Worm (Caenorhabditis elegans): ENCODE measurements around the gene cyp-33C2.

Gene cyp-33C2

DNA sequence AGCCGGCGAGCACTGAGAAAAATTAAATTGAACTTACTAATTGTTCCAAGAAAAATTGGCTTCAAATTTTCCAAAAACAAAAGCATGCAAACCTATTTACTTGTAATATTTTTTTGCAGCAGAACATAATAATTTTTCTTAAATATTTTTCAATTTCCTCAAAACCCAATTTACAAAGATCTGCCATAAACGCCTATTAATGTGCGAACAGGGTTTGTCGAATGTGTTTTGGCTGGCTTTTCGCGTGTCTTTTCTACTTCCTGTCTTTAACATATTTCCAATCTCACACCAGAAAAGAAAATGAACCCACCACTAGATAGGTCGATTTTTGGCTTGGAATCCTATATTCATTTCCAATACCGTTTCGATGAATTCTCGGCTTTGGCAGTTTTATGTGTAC is 8.0 kb upstream of the cyp-33C2 start, which contains the start of gene C45H4.18:
Gene C45H4.18 (plus strand): TSS at position 301 of the 400 bp plus-strand sequence.
- no peak for TF ChIP-seq med-1 (GFP tag; optimal IDR thresholded peaks at IDR 0.05; ENCODE audit: insufficient read depth)
- TF ChIP-seq flt-1 (GFP tag; IDR thresholded peaks at IDR 0.05) = no peak
- TF ChIP-seq ztf-29 (GFP tag; IDR thresholded peaks at IDR 0.05) = no peak
- no peak for TF ChIP-seq T22C8.4 (GFP tag; IDR thresholded peaks at IDR 0.05)
- TF ChIP-seq cog-1 (tag; optimal IDR thresholded peaks at IDR 0.05) = no peak

DNA sequence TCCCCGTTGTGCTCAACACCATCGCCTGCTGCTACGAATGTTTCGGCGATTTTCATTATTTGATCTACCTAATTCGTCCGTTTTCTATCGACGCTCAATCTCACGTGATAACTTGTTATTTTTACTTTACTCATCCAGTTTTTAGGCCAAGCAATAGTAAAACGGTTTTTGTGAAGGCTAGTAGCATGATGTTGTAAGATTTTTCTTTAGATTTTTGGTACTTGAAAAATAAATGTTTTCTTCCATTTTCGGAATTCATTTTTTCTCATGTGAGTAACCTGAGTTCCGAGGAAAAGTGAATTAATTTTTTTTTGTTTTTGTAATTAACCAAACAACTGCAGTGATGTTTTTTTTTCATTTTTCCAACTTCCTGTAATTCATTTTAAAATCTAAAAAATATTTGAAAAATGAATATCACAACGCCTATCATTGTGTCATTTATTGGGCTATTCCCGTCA is 6.0 kb upstream of the cyp-33C2 start, which contains the start of gene srbc-17:
Gene srbc-17 (plus strand): TSS at position 408 of the 458 bp plus-strand sequence.
- no peak for TF ChIP-seq tab-1 (GFP tag; IDR thresholded peaks at IDR 0.05)
- no peak for TF ChIP-seq ref-1 (GFP tag; conservative IDR thresholded peaks at IDR 0.05)
- TF ChIP-seq T22C8.4 (GFP tag; IDR thresholded peaks at IDR 0.05) = no peak
- TF ChIP-seq med-1 (GFP tag; optimal IDR thresholded peaks at IDR 0.05; ENCODE audit: insufficient read depth) = no peak
- no peak for TF ChIP-seq klf-2 (GFP tag; conservative IDR thresholded peaks at IDR 0.05)
- TF ChIP-seq ztf-29 (GFP tag; IDR thresholded peaks at IDR 0.05) = no peak
- no peak for TF ChIP-seq cog-1 (tag; optimal IDR thresholded peaks at IDR 0.05)
- TF ChIP-seq ztf-23 (GFP tag; IDR thresholded peaks at IDR 0.05) = no peak
- TF ChIP-seq flt-1 (GFP tag; IDR thresholded peaks at IDR 0.05) = no peak

DNA sequence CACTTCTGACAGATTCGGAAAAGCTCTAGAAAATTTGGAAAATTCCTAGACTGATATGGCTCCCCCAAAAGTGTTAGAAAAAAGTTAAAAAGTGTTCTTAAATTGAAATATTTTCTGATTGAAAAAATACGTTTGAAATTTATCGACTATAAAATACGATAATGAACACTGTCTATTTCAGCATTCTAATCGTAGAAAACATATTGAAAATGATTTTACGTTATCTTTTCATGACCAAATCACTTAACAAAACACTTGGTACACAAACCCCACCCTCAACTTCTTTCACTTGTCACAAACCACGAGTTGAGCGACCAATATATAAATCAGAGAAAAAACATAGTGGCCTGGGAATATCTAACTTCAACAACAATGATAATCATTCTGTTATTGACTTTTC is 4.1 kb upstream of the cyp-33C2 start, which contains the start of gene cyp-33C1:
Gene cyp-33C1 (plus strand): TSS at position 301 of the 400 bp plus-strand sequence.
- TF ChIP-seq ref-1 (GFP tag; conservative IDR thresholded peaks at IDR 0.05) (no peak), klf-2 (GFP tag; conservative IDR thresholded peaks at IDR 0.05) (no peak), cog-1 (tag; optimal IDR thresholded peaks at IDR 0.05) (no peak), med-1 (GFP tag; optimal IDR thresholded peaks at IDR 0.05; ENCODE audit: insufficient read depth) (no peak), ztf-29 (GFP tag; IDR thresholded peaks at IDR 0.05) (no peak), tab-1 (GFP tag; IDR thresholded peaks at IDR 0.05) (no peak), ztf-23 (GFP tag; IDR thresholded peaks at IDR 0.05) (no peak), T22C8.4 (GFP tag; IDR thresholded peaks at IDR 0.05) (no peak), flt-1 (GFP tag; IDR thresholded peaks at IDR 0.05) (no peak)

DNA sequence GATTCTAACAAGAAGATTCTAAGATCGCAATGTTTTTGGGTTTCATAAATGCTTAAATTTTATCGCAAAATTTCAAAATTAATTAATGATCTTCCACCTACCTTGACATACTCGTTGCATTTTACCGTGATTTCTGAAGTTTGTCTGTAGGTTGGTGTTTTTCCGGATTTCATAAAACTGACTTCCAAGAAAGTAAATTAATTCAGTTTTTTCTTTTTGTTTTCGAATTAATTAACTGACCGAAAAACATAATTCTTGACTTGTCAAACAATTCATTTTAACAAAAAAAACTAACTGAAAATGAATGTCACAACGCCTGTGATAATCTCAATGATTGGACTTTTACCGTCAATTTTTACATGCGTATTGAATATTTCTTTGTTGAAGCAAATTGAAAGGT is 1.6 kb upstream of the cyp-33C2 start, which contains the start of gene srbc-16:
Gene srbc-16 (plus strand): TSS at position 301 of the 400 bp plus-strand sequence.
- TF ChIP-seq T22C8.4 (GFP tag; IDR thresholded peaks at IDR 0.05) (no peak), tab-1 (GFP tag; IDR thresholded peaks at IDR 0.05) (no peak), flt-1 (GFP tag; IDR thresholded peaks at IDR 0.05) (no peak), ztf-29 (GFP tag; IDR thresholded peaks at IDR 0.05) (no peak), ztf-23 (GFP tag; IDR thresholded peaks at IDR 0.05) (no peak), med-1 (GFP tag; optimal IDR thresholded peaks at IDR 0.05; ENCODE audit: insufficient read depth) (no peak), klf-2 (GFP tag; conservative IDR thresholded peaks at IDR 0.05) (no peak), cog-1 (tag; optimal IDR thresholded peaks at IDR 0.05) (no peak), ref-1 (GFP tag; conservative IDR thresholded peaks at IDR 0.05) (no peak)

DNA sequence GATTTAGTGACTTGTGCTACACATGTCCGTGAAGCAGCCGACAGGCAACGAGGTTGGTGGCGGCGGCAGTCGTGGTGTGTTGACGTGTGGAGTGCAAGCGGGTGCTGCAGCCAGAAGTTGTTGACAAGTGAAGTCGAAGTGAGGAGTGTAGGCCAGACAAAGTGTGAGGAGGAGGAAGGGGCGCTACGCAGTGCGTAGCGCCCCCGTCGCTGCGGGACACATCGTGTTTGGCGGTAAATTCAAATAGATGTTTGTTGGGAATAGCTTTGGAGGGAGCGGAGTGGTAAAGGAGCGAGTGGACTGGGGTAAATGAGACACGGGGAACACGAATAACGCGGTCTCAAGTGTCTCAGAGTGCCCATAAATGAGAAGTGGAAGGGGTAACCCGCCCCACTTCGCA is 2.2 kb downstream of the cyp-33C2 start:
- TF ChIP-seq cog-1 (tag; optimal IDR thresholded peaks at IDR 0.05) (no peak), ztf-23 (GFP tag; IDR thresholded peaks at IDR 0.05) (peak; percentile 98)

DNA sequence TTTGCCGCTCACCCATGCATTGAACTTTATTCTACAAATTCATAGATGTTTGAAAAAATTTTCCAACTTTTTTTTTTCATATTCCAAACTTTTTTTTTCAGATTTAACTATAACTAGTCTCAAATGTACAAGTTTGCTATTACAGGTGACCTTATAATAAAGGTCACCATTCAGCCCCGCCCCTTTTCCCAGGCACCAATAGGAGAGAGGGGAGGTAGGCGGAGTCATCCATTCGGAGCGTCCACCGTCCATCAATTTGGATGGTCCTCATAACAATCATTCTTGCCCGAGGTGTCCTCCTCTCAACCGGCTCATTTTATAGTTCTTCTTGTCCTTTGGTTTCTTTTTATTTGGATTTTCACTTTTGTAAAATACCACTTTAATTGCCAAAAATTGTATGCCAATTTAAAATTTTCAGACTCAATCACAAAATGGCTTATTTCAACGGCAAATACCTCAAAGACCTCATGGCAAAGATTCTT is 4.6 kb downstream of the cyp-33C2 start, which contains the start of gene Y5H2B.3:
Gene Y5H2B.3 (plus strand): TSS at position 432 of the 482 bp plus-strand sequence.
- TF ChIP-seq ztf-23 (GFP tag; IDR thresholded peaks at IDR 0.05) (no peak), ref-1 (GFP tag; conservative IDR thresholded peaks at IDR 0.05) (no peak), cog-1 (tag; optimal IDR thresholded peaks at IDR 0.05) (no peak), klf-2 (GFP tag; conservative IDR thresholded peaks at IDR 0.05) (no peak), flt-1 (GFP tag; IDR thresholded peaks at IDR 0.05) (no peak), tab-1 (GFP tag; IDR thresholded peaks at IDR 0.05) (no peak), ztf-29 (GFP tag; IDR thresholded peaks at IDR 0.05) (no peak), med-1 (GFP tag; optimal IDR thresholded peaks at IDR 0.05; ENCODE audit: insufficient read depth) (no peak), T22C8.4 (GFP tag; IDR thresholded peaks at IDR 0.05) (no peak)

DNA sequence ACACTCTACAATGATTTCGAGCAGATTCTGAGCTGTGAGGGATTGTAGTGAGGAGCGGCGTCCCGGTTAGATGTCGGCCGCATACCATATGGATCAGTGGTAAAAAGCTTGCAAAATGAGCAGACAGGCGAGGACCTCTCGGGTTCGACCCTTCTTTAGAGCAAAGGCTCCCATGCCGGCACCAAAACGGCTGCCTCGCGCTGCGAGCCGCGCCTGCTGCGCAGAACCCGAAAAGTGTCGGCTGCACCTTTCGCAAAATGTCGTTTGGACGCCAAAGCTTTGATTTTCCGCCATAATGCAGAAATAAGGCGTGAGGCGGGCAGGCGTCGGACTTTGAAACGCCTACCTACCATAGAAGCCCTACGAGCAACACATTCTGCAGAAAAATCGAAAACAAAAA is 7.1 kb downstream of the cyp-33C2 start:
- TF ChIP-seq ztf-23 (GFP tag; IDR thresholded peaks at IDR 0.05) (no peak), flt-1 (GFP tag; IDR thresholded peaks at IDR 0.05) (no peak), klf-2 (GFP tag; conservative IDR thresholded peaks at IDR 0.05) (no peak), med-1 (GFP tag; optimal IDR thresholded peaks at IDR 0.05; ENCODE audit: insufficient read depth) (no peak), ztf-29 (GFP tag; IDR thresholded peaks at IDR 0.05) (no peak), T22C8.4 (GFP tag; IDR thresholded peaks at IDR 0.05) (no peak), tab-1 (GFP tag; IDR thresholded peaks at IDR 0.05) (no peak), cog-1 (tag; optimal IDR thresholded peaks at IDR 0.05) (no peak)

DNA sequence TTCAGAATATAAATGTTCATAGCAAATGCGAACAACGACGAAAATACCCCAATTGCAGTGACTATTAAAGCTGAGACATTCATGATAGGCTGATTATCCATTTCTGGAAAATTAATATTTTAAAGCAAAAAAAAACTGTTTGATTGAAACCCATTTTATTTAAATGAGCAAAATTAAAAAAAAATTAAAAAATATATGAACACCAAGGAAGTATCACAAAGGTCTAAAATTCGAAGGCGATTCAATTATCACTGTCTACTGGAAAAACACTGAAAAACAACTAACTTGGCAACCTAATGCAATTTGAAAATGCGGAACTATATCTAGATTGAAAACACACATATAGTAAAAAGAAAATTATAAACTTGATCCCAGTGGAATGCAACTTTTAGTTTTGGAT is 7.8 kb downstream of the cyp-33C2 start, which contains the start of gene srbc-42:
Gene srbc-42 (minus strand): TSS at position 101 of the 400 bp plus-strand sequence.
- TF ChIP-seq cog-1 (tag; optimal IDR thresholded peaks at IDR 0.05) (no peak), tab-1 (GFP tag; IDR thresholded peaks at IDR 0.05) (no peak), klf-2 (GFP tag; conservative IDR thresholded peaks at IDR 0.05) (no peak), ztf-23 (GFP tag; IDR thresholded peaks at IDR 0.05) (no peak), flt-1 (GFP tag; IDR thresholded peaks at IDR 0.05) (no peak), T22C8.4 (GFP tag; IDR thresholded peaks at IDR 0.05) (no peak), ref-1 (GFP tag; conservative IDR thresholded peaks at IDR 0.05) (no peak), med-1 (GFP tag; optimal IDR thresholded peaks at IDR 0.05; ENCODE audit: insufficient read depth) (no peak), ztf-29 (GFP tag; IDR thresholded peaks at IDR 0.05) (no peak)

DNA sequence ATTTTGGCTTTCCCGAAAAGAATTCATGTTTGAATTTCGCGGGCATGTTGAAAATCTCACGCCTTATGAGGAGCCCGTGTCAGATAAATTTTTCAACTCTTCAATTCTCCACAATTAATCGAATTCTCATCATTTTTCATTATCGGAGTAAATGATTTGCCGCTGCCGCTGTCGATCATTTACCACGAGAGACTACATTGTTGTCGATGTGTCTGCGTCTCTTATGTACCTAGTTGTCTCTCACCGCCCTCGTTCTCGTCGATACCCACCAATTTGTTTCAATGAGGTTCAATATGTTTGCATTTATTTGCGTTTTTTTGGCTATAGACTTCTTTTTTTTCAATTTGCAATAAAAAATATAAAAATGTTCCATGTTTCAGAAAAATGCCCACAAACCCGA is 8.8 kb downstream of the cyp-33C2 start, which contains the start of gene nhr-13:
Gene nhr-13 (plus strand): TSS at position 369 of the 400 bp plus-strand sequence.
- TF ChIP-seq cog-1 (tag; optimal IDR thresholded peaks at IDR 0.05) = no peak
- TF ChIP-seq ztf-29 (GFP tag; IDR thresholded peaks at IDR 0.05) = no peak
- TF ChIP-seq flt-1 (GFP tag; IDR thresholded peaks at IDR 0.05) = no peak
- TF ChIP-seq tab-1 (GFP tag; IDR thresholded peaks at IDR 0.05) = no peak
- no peak for TF ChIP-seq ztf-23 (GFP tag; IDR thresholded peaks at IDR 0.05)
- no peak for TF ChIP-seq T22C8.4 (GFP tag; IDR thresholded peaks at IDR 0.05)
- no peak for TF ChIP-seq ref-1 (GFP tag; conservative IDR thresholded peaks at IDR 0.05)
- no peak for TF ChIP-seq med-1 (GFP tag; optimal IDR thresholded peaks at IDR 0.05; ENCODE audit: insufficient read depth)
- TF ChIP-seq klf-2 (GFP tag; conservative IDR thresholded peaks at IDR 0.05) = no peak

DNA sequence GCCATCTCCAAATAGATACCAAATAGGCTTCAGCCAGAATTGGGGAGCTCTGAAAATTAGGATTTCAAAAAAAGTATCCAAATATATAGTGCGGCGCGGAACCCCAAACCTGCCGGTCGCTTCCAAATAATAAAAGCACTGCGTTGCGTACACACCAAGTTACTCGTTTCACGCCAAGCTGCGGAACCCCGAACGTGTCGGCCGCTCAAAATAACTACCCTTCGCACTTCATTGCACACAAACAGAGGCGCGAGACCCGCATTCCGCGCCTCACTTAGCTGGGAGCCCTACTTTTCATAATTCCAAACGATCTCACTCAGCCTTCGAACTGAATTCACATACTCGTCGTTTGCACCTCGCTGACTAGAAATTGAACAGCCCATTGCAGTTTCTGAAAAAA is 16.3 kb downstream of the cyp-33C2 start:
- TF ChIP-seq ztf-29 (GFP tag; IDR thresholded peaks at IDR 0.05) (no peak), T22C8.4 (GFP tag; IDR thresholded peaks at IDR 0.05) (no peak), med-1 (GFP tag; optimal IDR thresholded peaks at IDR 0.05; ENCODE audit: insufficient read depth) (no peak), flt-1 (GFP tag; IDR thresholded peaks at IDR 0.05) (no peak), cog-1 (tag; optimal IDR thresholded peaks at IDR 0.05) (no peak), tab-1 (GFP tag; IDR thresholded peaks at IDR 0.05) (no peak), ztf-23 (GFP tag; IDR thresholded peaks at IDR 0.05) (no peak), klf-2 (GFP tag; conservative IDR thresholded peaks at IDR 0.05) (no peak), ref-1 (GFP tag; conservative IDR thresholded peaks at IDR 0.05) (no peak)

Data from whole organism, midembryonic.